Fruit fly (Drosophila melanogaster): ENCODE results near the gene CG33912.

The CG33912 gene

dm6 chr3L:20748577-20748976, 6.9 kb downstream of the CG33912 start:
- TF ChIP-seq h (optimal IDR thresholded peaks at IDR 0.05) (no peak), ttk (optimal IDR thresholded peaks at IDR 0.05) (no peak), psq (optimal IDR thresholded peaks at IDR 0.05) (no peak), Myc (optimal IDR thresholded peaks at IDR 0.05) (no peak), Sin3A (optimal IDR thresholded peaks at IDR 0.05) (no peak), insv (optimal IDR thresholded peaks at IDR 0.05) (no peak)

dm6 chr3L:20747299-20747925, 8.1 kb downstream of the CG33912 start:
- TF ChIP-seq ttk (optimal IDR thresholded peaks at IDR 0.05): no peak
- no peak for TF ChIP-seq psq (optimal IDR thresholded peaks at IDR 0.05)
- TF ChIP-seq Myc (optimal IDR thresholded peaks at IDR 0.05): no peak

- TF ChIP-seq ttk (optimal IDR thresholded peaks at IDR 0.05) (no peak), h (optimal IDR thresholded peaks at IDR 0.05) (no peak), Sin3A (optimal IDR thresholded peaks at IDR 0.05) (no peak), psq (optimal IDR thresholded peaks at IDR 0.05) (no peak), insv (optimal IDR thresholded peaks at IDR 0.05) (no peak), Myc (optimal IDR thresholded peaks at IDR 0.05) (no peak)
These were observed 16.1 kb downstream of the CG33912 start, which contains the start of gene Gr77a for dm6 chr3L:20739414-20739813. Gene Gr77a (minus strand): TSS chr3L:20739430.

dm6 chr3L:20737346-20737745, 18.1 kb downstream of the CG33912 start:
- no peak for TF ChIP-seq Sin3A (optimal IDR thresholded peaks at IDR 0.05)
- no peak for TF ChIP-seq ttk (optimal IDR thresholded peaks at IDR 0.05)
- no peak for TF ChIP-seq Myc (optimal IDR thresholded peaks at IDR 0.05)
- TF ChIP-seq insv (optimal IDR thresholded peaks at IDR 0.05): no peak
- TF ChIP-seq psq (optimal IDR thresholded peaks at IDR 0.05): no peak
- TF ChIP-seq h (optimal IDR thresholded peaks at IDR 0.05): no peak

dm6 chr3L:20736266-20736665, 19.2 kb downstream of the CG33912 start:
- TF ChIP-seq insv (optimal IDR thresholded peaks at IDR 0.05) (no peak), ttk (optimal IDR thresholded peaks at IDR 0.05) (no peak), Sin3A (optimal IDR thresholded peaks at IDR 0.05) (no peak), psq (optimal IDR thresholded peaks at IDR 0.05) (no peak), h (optimal IDR thresholded peaks at IDR 0.05) (no peak), Myc (optimal IDR thresholded peaks at IDR 0.05) (no peak)

dm6 chr3L:20734258-20734624, 21.2 kb downstream of the CG33912 start:
- TF ChIP-seq insv (optimal IDR thresholded peaks at IDR 0.05) (no peak), ttk (optimal IDR thresholded peaks at IDR 0.05) (no peak), h (optimal IDR thresholded peaks at IDR 0.05) (no peak), Sin3A (optimal IDR thresholded peaks at IDR 0.05) (no peak), Myc (optimal IDR thresholded peaks at IDR 0.05) (no peak), psq (optimal IDR thresholded peaks at IDR 0.05) (no peak)

- no peak for TF ChIP-seq ttk (optimal IDR thresholded peaks at IDR 0.05)
- no peak for TF ChIP-seq Sin3A (optimal IDR thresholded peaks at IDR 0.05)
- TF ChIP-seq insv (optimal IDR thresholded peaks at IDR 0.05): no peak
- no peak for TF ChIP-seq h (optimal IDR thresholded peaks at IDR 0.05)
- no peak for TF ChIP-seq Myc (optimal IDR thresholded peaks at IDR 0.05)
- TF ChIP-seq psq (optimal IDR thresholded peaks at IDR 0.05): no peak
These were observed 21.8 kb downstream of the CG33912 start for dm6 chr3L:20733530-20734257.

- no peak for TF ChIP-seq h (optimal IDR thresholded peaks at IDR 0.05)
- TF ChIP-seq ttk (optimal IDR thresholded peaks at IDR 0.05): no peak
- TF ChIP-seq psq (optimal IDR thresholded peaks at IDR 0.05): no peak
- TF ChIP-seq Sin3A (optimal IDR thresholded peaks at IDR 0.05): no peak
- TF ChIP-seq insv (optimal IDR thresholded peaks at IDR 0.05): no peak
- TF ChIP-seq Myc (optimal IDR thresholded peaks at IDR 0.05): no peak
These were observed 23.0 kb downstream of the CG33912 start for dm6 chr3L:20732492-20732891.

dm6 chr3L:20730323-20731238, 24.9 kb downstream of the CG33912 start, which contains the start of gene CG13252:
Gene CG13252 (plus strand): TSS chr3L:20730591.
- TF ChIP-seq Sin3A (optimal IDR thresholded peaks at IDR 0.05) (no peak), psq (optimal IDR thresholded peaks at IDR 0.05) (no peak), Myc (optimal IDR thresholded peaks at IDR 0.05) (no peak), insv (optimal IDR thresholded peaks at IDR 0.05) (no peak), ttk (optimal IDR thresholded peaks at IDR 0.05) (no peak), h (optimal IDR thresholded peaks at IDR 0.05) (no peak)

- TF ChIP-seq psq (optimal IDR thresholded peaks at IDR 0.05) (no peak), ttk (optimal IDR thresholded peaks at IDR 0.05) (no peak), Myc (optimal IDR thresholded peaks at IDR 0.05) (no peak), h (optimal IDR thresholded peaks at IDR 0.05) (no peak), insv (optimal IDR thresholded peaks at IDR 0.05) (no peak), Sin3A (optimal IDR thresholded peaks at IDR 0.05) (no peak)
These were observed 26.1 kb downstream of the CG33912 start for dm6 chr3L:20729415-20729814.

dm6 chr3L:20719100-20719499, 36.4 kb downstream of the CG33912 start, which contains the start of gene cmpy:
Gene cmpy (minus strand): TSS chr3L:20719200.
- TF ChIP-seq Myc (optimal IDR thresholded peaks at IDR 0.05) (no peak), h (optimal IDR thresholded peaks at IDR 0.05) (no peak), ttk (optimal IDR thresholded peaks at IDR 0.05) (no peak), Sin3A (optimal IDR thresholded peaks at IDR 0.05) (no peak), psq (optimal IDR thresholded peaks at IDR 0.05) (no peak), insv (optimal IDR thresholded peaks at IDR 0.05) (no peak)

dm6 chr3L:20713800-20714199, 41.7 kb downstream of the CG33912 start, which contains the start of gene CG34260:
Gene CG34260 (plus strand): TSS chr3L:20714100.
- TF ChIP-seq h (optimal IDR thresholded peaks at IDR 0.05): no peak
- TF ChIP-seq psq (optimal IDR thresholded peaks at IDR 0.05): no peak
- no peak for TF ChIP-seq ttk (optimal IDR thresholded peaks at IDR 0.05)
- TF ChIP-seq Sin3A (optimal IDR thresholded peaks at IDR 0.05): no peak
- TF ChIP-seq Myc (optimal IDR thresholded peaks at IDR 0.05): no peak
- TF ChIP-seq insv (optimal IDR thresholded peaks at IDR 0.05): no peak

All from Kc167 (cell line).